Worm (Caenorhabditis elegans): Measurements from ENCODE around the gene srv-6.

DNA sequence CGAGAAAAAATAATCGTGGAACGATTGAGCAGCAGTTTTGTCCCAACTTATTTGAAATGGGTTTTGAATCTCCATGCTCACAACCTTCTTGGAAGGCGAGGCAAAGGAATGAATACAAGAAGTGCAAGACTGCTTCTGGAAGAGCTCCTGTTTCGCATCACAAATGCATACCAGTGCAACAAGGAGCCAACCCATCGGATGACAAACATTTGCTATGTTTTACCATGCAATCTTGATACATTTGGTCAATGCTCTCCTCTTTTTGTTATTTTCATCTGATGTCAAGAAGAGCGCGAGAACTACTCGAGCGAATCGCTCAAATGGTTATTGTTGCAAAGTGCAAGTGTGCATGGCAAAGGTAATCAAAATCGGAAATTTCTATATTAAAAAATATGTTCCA, 17.3 kb downstream of the srv-6 start, which contains the start of gene mec-18:
- no peak for TF ChIP-seq F13H6.1 (tag; optimal IDR thresholded peaks at IDR 0.05)
- no peak for TF ChIP-seq lin-13 (GFP tag; optimal IDR thresholded peaks at IDR 0.05)
- TF ChIP-seq lsy-2 (tag; optimal IDR thresholded peaks at IDR 0.05) = no peak
- TF ChIP-seq mdl-1 (tag; optimal IDR thresholded peaks at IDR 0.05) = no peak
- no peak for TF ChIP-seq snpc-4 (tag; optimal IDR thresholded peaks at IDR 0.05)
- no peak for TF ChIP-seq sma-3 (GFP tag; optimal IDR thresholded peaks at IDR 0.05)
- no peak for TF ChIP-seq aly-2 (tag; optimal IDR thresholded peaks at IDR 0.05)
- no peak for TF ChIP-seq nhr-6 (tag; optimal IDR thresholded peaks at IDR 0.05)
- TF ChIP-seq fos-1 (tag; optimal IDR thresholded peaks at IDR 0.05) = no peak
- no peak for TF ChIP-seq ZK546.5 (tag; optimal IDR thresholded peaks at IDR 0.05)
- no peak for TF ChIP-seq nhr-12 (tag; optimal IDR thresholded peaks at IDR 0.05)
- TF ChIP-seq ztf-11 (tag; optimal IDR thresholded peaks at IDR 0.05) = no peak
- no peak for TF ChIP-seq egl-27 (tag; optimal IDR thresholded peaks at IDR 0.05)
